Fruit fly (Drosophila melanogaster) whole organism, embryonic: ENCODE measurements around the gene Pop4.

ENCODE experiments used
- CG11695 ChIP-seq: fragments of 200-800 bp; sonication (Bioruptor generic); IDR thresholded peaks from 3 replicates; pipeline ENCODE4 v1.3.6; 2022; ENCODE audit warnings: missing biosample characterization, missing genetic modification characterization
- CG12659 ChIP-seq: fragments of 200-800 bp; sonication (Bioruptor generic); optimal IDR thresholded peaks from 3 replicates; lab custom pipeline; 2017; ENCODE audit warnings: mild to moderate bottlenecking, missing biosample characterization, missing genetic modification reagents, missing genetic modification characterization
- CG33557 ChIP-seq: fragments of 200-800 bp; sonication (Bioruptor generic); optimal IDR thresholded peaks from 2 replicates; lab custom pipeline; 2019; ENCODE audit warnings: missing biosample characterization, mild to moderate bottlenecking, missing genetic modification characterization, moderate library complexity
- CG7271 ChIP-seq: fragments of 200-800 bp; sonication (Bioruptor generic); optimal IDR thresholded peaks from 2 replicates; lab custom pipeline; 2018; ENCODE audit warnings: missing biosample characterization, mild to moderate bottlenecking, missing genetic modification characterization, moderate library complexity
- CG9817 ChIP-seq: fragments of 200-800 bp; sonication (Bioruptor generic); optimal IDR thresholded peaks from 2 replicates; lab custom pipeline; 2018; ENCODE audit warnings: missing biosample characterization, mild to moderate bottlenecking, missing genetic modification characterization, moderate library complexity
- Lpt ChIP-seq: fragments of >200 bp; optimal IDR thresholded peaks from 2 replicates; lab custom pipeline; 2018; ENCODE audit warnings: missing biosample characterization, missing genetic modification characterization
- NFAT ChIP-seq: fragments of 200-800 bp; sonication (Bioruptor generic); IDR thresholded peaks from 2 replicates; pipeline ENCODE4 v1.3.6; 2022; ENCODE audit warnings: missing biosample characterization, missing genetic modification characterization
- cas ChIP-seq: fragments of 200-800 bp; sonication (Bioruptor generic); IDR thresholded peaks from 2 replicates; pipeline ENCODE4 v1.3.6; 2022; ENCODE audit warnings: missing biosample characterization, missing genetic modification characterization
- mirr ChIP-seq: fragments of 200-800 bp; sonication (Bioruptor generic); optimal IDR thresholded peaks from 3 replicates; lab custom pipeline; 2018; ENCODE audit warnings: missing biosample characterization, mild to moderate bottlenecking, missing genetic modification characterization
- prd ChIP-seq, 3 experiments: fragments of >200 bp in 2 of 3; fragments of 200-800 bp in 1 of 3; sonication (Bioruptor generic) in 1 of 3; optimal IDR thresholded peaks in 2 of 3; IDR thresholded peaks in 1 of 3; 2 replicates in 2 of 3; 3 replicates in 1 of 3; pipeline versions ENCODE4 v1.3.6 to Lab custom; 2017 to 2022; ENCODE audit warnings: missing biosample characterization in 1 of 3, missing genetic modification characterization in 1 of 3
- sqz ChIP-seq: fragments of 200-800 bp; sonication (Bioruptor generic); optimal IDR thresholded peaks from 3 replicates; lab custom pipeline; 2018; ENCODE audit warnings: missing biosample characterization, mild to moderate bottlenecking, missing genetic modification characterization
- sug ChIP-seq: fragments of 200-800 bp; optimal IDR thresholded peaks from 2 replicates; lab custom pipeline; 2019; ENCODE audit warnings: missing biosample characterization, mild to moderate bottlenecking, missing genetic modification characterization, moderate library complexity

dm6 chr3L:7946222-7946621 is 32.2 kb downstream of the Pop4 start, which contains the start of gene CG43880:
- TF ChIP-seq sug (no peak), CG12659 (GFP tag; lab: Kevin White, UChicago) (no peak), cas (GFP tag; lab: Robert Waterston, UW) (no peak), prd (optimal IDR thresholded peaks at IDR 0.05; lab: Kevin White, UChicago) (no peak), prd (GFP tag; IDR thresholded peaks at IDR 0.05; lab: Robert Waterston, UW) (no peak), NFAT (GFP tag; lab: Robert Waterston, UW) (no peak), CG9817 (tag; lab: Kevin White, UChicago) (no peak), CG33557 (GFP tag; lab: Kevin White, UChicago) (no peak), Lpt (no peak), CG11695 (GFP tag; lab: Robert Waterston, UW) (no peak), mirr (GFP tag; lab: Kevin White, UChicago) (no peak), sqz (GFP tag; lab: Kevin White, UChicago) (no peak), CG7271 (tag; lab: Kevin White, UChicago) (no peak)
